Worm (Caenorhabditis elegans): ENCODE data around the gene C06C6.9.
"Not testable (repeated sequence)": the region's sequence is repeated elsewhere in the genome, so short reads cannot be mapped to it uniquely, and the experiment has no call there.

Gene C06C6.9

DNA sequence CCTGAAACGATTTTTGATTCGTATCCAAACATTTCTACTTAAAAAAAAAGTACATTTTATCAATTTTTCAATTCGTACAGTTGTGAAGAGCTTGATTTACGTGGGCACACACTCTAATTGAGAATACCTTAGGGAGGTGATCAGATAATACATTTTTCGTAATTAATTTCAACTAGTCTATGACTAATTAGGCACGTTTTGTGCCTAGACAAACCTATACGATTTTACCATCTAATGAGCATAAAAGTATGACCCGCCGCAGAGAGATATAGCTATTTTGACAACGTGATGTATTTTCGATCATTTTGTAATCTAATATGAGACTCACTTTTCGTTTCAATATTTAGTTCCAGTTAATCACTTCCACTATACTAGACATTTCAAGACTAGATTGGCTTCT, 20.4 kb upstream of the C06C6.9 start:
- TF ChIP-seq med-1 (GFP tag; optimal IDR thresholded peaks at IDR 0.05; ENCODE audit: insufficient read depth) (no peak), klf-2 (GFP tag; conservative IDR thresholded peaks at IDR 0.05) (no peak), ref-1 (GFP tag; conservative IDR thresholded peaks at IDR 0.05) (no peak)

DNA sequence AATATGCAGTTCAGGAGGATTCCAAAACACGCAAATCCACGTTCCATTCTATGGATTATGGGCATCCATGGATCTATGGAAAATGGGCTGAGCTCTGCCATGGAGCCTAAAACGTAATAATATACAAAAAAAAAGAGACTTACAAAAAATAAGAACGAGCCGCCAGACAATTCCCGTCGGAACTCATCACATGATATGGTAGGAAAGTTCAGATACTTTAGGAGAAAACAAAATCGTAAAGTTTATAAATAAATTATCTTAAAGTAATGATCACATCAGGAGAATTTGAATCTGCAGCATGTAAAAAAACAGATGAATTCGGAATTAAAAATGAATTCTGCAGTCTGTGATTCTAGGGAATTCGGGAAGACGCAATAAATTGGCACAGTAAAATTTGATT, 19.1 kb upstream of the C06C6.9 start, which contains the start of gene str-232:
TSS of gene str-232 (minus strand) at position 101 of the 400 bp plus-strand sequence.
- no peak for TF ChIP-seq ztf-29 (GFP tag; IDR thresholded peaks at IDR 0.05)
- no peak for TF ChIP-seq ztf-23 (GFP tag; IDR thresholded peaks at IDR 0.05)
- no peak for TF ChIP-seq T22C8.4 (GFP tag; IDR thresholded peaks at IDR 0.05)
- no peak for TF ChIP-seq klf-2 (GFP tag; conservative IDR thresholded peaks at IDR 0.05)

DNA sequence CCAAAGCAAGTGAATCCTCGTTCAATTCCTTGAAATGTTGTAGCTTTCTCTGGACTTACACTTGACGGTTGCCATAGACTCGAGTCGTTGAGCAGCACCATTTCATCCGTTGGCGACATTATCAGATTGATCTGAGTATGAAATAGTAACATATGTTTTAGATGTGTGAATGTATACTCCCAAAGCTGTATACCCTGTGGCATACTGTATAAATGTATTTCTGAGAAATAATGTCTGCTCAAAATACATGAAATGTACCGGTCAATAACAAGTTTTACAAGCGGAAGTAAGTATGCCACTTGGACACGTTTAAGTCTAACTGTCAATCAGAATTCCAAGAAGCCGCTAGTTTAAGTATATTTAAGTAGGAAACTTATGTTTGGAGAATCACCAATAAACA, 13.0 kb upstream of the C06C6.9 start, which contains the start of gene str-233:
TSS of gene str-233 (minus strand) at position 101 of the 400 bp plus-strand sequence.
- no peak for TF ChIP-seq cog-1 (tag; optimal IDR thresholded peaks at IDR 0.05)
- no peak for TF ChIP-seq ztf-23 (GFP tag; IDR thresholded peaks at IDR 0.05)
- TF ChIP-seq ztf-29 (GFP tag; IDR thresholded peaks at IDR 0.05), result no peak
- no peak for TF ChIP-seq flt-1 (GFP tag; IDR thresholded peaks at IDR 0.05)
- TF ChIP-seq ref-1 (GFP tag; conservative IDR thresholded peaks at IDR 0.05), result no peak
- TF ChIP-seq klf-2 (GFP tag; conservative IDR thresholded peaks at IDR 0.05), result no peak
- TF ChIP-seq med-1 (GFP tag; optimal IDR thresholded peaks at IDR 0.05; ENCODE audit: insufficient read depth), result no peak
- no peak for TF ChIP-seq T22C8.4 (GFP tag; IDR thresholded peaks at IDR 0.05)
- no peak for TF ChIP-seq tab-1 (GFP tag; IDR thresholded peaks at IDR 0.05)

DNA sequence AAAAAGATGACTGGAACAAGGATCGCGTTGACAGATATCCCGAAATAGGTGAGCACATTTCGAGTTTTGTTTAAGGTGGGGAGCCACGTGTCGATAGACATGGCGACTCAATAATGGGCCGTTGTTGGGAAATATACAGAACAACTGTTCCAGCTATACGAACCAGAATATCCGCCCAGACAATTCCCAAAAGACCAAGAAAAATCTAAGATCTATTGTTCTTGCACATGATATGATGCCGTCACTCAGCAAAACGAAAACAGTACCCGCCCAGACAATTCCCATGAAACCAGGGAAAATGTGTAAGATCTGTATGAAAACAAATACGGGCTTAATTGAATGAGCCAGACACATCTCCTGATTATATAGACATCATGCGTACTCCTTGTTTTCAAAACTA, 10.9 kb upstream of the C06C6.9 start, which contains the start of gene str-231:
TSS of gene str-231 (minus strand) at position 101 of the 400 bp plus-strand sequence.
- TF ChIP-seq klf-2 (GFP tag; conservative IDR thresholded peaks at IDR 0.05) (no peak), ref-1 (GFP tag; conservative IDR thresholded peaks at IDR 0.05) (no peak), flt-1 (GFP tag; IDR thresholded peaks at IDR 0.05) (no peak), T22C8.4 (GFP tag; IDR thresholded peaks at IDR 0.05) (no peak), ztf-23 (GFP tag; IDR thresholded peaks at IDR 0.05) (no peak), tab-1 (GFP tag; IDR thresholded peaks at IDR 0.05) (no peak), ztf-29 (GFP tag; IDR thresholded peaks at IDR 0.05) (no peak), med-1 (GFP tag; optimal IDR thresholded peaks at IDR 0.05; ENCODE audit: insufficient read depth) (no peak), cog-1 (tag; optimal IDR thresholded peaks at IDR 0.05) (no peak)

DNA sequence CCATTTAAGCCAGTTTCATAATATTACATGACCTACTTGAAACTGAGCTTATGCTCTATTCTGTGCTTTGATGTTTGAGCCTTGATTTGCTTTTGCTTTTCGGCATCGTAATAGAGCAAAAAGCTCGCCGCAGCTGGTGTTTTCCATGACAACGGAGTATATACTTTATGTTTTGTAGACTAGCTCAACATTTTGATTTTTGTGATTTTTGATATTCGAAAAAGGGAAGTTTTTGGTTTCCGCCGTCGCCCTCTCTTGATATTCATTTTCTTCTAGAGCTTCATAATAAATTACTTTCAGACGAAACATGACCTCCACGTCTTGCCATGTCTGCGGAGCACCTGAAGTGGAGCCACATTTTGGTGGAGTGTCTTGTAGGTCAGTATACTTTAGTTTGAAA, 5.7 kb upstream of the C06C6.9 start, which contains the start of gene nhr-63:
TSS of gene nhr-63 (plus strand) at position 301 of the 400 bp plus-strand sequence.
- TF ChIP-seq cog-1 (tag; optimal IDR thresholded peaks at IDR 0.05) (no peak), med-1 (GFP tag; optimal IDR thresholded peaks at IDR 0.05; ENCODE audit: insufficient read depth) (no peak), flt-1 (GFP tag; IDR thresholded peaks at IDR 0.05) (no peak), ztf-29 (GFP tag; IDR thresholded peaks at IDR 0.05) (no peak), klf-2 (GFP tag; conservative IDR thresholded peaks at IDR 0.05) (no peak), ref-1 (GFP tag; conservative IDR thresholded peaks at IDR 0.05) (no peak), ztf-23 (GFP tag; IDR thresholded peaks at IDR 0.05) (no peak)

DNA sequence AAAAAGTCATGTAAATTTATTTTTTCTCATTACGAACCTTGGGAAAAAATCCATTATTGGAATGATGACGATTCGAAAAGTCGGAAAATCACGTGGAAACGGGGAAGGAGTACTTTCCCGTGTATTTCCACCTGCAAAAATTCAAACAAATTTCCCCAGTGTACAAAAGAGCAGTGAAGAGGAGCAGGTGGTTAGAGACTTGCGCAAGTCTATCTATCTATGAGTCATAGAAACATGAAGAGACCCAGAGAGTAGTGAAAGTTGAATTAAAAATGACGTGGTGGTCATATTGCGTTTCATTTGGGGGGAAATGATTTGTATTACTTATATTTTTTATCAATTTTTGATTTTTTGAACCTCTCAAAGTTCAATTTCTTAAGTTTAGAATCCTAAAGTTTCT, 3.9 kb upstream of the C06C6.9 start, which contains the start of gene nhr-50:
TSS of gene nhr-50 (minus strand) at position 199 of the 400 bp plus-strand sequence.
- TF ChIP-seq T22C8.4 (GFP tag; IDR thresholded peaks at IDR 0.05), result no peak
- no peak for TF ChIP-seq tab-1 (GFP tag; IDR thresholded peaks at IDR 0.05)
- TF ChIP-seq ref-1 (GFP tag; conservative IDR thresholded peaks at IDR 0.05), result no peak
- TF ChIP-seq cog-1 (tag; optimal IDR thresholded peaks at IDR 0.05), result no peak
- no peak for TF ChIP-seq ztf-29 (GFP tag; IDR thresholded peaks at IDR 0.05)
- no peak for TF ChIP-seq med-1 (GFP tag; optimal IDR thresholded peaks at IDR 0.05; ENCODE audit: insufficient read depth)
- TF ChIP-seq flt-1 (GFP tag; IDR thresholded peaks at IDR 0.05), result no peak
- TF ChIP-seq ztf-23 (GFP tag; IDR thresholded peaks at IDR 0.05), result no peak
- no peak for TF ChIP-seq klf-2 (GFP tag; conservative IDR thresholded peaks at IDR 0.05)

DNA sequence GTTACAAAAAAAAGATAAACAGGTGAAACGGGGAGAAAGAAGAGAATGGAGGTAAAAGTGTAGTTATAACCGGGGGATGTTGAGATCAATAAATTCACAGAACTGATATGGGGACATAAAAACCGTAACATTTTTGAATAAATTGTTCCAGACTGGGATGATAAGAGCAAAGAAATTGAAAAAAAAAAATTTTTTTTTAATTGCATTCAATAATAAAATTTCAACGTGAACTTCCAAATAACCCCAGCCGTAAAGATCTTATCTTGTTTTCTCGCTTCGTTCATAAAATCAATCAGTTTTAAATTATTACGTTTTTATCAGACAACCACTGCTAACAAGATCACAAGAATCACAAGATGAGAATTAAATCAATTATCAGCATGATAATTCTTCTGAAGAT, 4.7 kb downstream of the C06C6.9 start, which contains the start of gene C06C6.7:
TSS of gene C06C6.7 (plus strand) at position 301 of the 400 bp plus-strand sequence.
- not testable (repeated sequence) for TF ChIP-seq tab-1 (GFP tag; IDR thresholded peaks at IDR 0.05); cog-1 (tag; optimal IDR thresholded peaks at IDR 0.05); ref-1 (GFP tag; conservative IDR thresholded peaks at IDR 0.05)

DNA sequence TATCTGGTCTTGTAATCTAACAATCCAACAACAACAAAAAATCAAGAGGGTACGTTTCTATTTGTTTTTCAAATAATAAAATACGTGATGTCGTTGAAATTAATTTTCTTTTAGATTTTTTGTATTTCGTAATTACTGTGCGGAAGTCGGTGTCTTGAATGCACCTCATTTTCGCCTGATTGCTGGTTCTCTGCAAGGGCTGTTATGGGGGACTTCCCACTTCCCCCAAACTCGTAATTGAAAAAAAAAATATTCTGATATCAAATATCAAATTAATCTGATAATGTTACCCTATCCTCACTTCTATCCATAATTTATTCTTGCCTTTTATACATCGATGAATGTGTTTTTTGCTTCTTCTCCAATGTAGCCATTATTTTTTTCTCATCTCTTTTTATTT, 8.5 kb downstream of the C06C6.9 start, which contains the start of gene F36G9.15:
TSS of gene F36G9.15 (minus strand) at position 101 of the 400 bp plus-strand sequence.
- no peak for TF ChIP-seq flt-1 (GFP tag; IDR thresholded peaks at IDR 0.05)
- no peak for TF ChIP-seq tab-1 (GFP tag; IDR thresholded peaks at IDR 0.05)
- no peak for TF ChIP-seq ref-1 (GFP tag; conservative IDR thresholded peaks at IDR 0.05)
- TF ChIP-seq klf-2 (GFP tag; conservative IDR thresholded peaks at IDR 0.05), result no peak
- TF ChIP-seq ztf-23 (GFP tag; IDR thresholded peaks at IDR 0.05), result no peak
- no peak for TF ChIP-seq T22C8.4 (GFP tag; IDR thresholded peaks at IDR 0.05)
- TF ChIP-seq med-1 (GFP tag; optimal IDR thresholded peaks at IDR 0.05; ENCODE audit: insufficient read depth), result no peak

DNA sequence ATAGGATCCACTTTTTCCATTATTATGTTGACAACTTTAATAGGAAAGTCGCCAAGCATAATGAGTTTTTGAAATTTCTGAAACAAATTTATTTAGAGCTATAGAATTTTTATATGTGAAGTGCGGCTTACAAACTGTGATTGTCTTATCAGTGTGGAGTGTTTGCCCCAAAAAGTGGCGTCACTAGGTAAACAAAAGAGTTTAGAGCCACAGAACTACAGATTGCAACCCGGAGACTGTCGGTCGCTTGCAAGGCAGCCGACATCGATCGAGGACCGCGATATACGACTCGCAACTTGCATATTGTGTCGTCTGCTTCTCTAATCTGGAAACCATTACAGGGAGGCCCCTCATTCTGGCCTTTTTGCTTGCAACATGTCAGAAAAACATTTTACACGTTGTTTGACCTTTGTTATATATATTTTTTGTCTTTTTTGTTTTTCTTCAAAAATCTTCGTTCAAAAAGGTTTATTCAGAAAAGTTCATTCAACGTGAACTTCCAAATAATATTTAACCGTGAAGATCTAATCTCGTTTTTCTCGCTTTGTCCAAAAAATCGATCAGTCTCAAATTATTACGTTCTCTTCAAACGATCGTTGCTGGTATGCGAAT, 13.7 kb downstream of the C06C6.9 start, which contains the start of the genes fbxa-99 and F36G9.13:
TSS of gene fbxa-99 (minus strand) at position 122 of the 612 bp plus-strand sequence.
TSS of gene F36G9.13 (plus strand) at position 562 of the 612 bp plus-strand sequence.
- TF ChIP-seq T22C8.4 (GFP tag; IDR thresholded peaks at IDR 0.05) (no peak), ref-1 (GFP tag; conservative IDR thresholded peaks at IDR 0.05) (no peak), med-1 (GFP tag; optimal IDR thresholded peaks at IDR 0.05; ENCODE audit: insufficient read depth) (no peak), tab-1 (GFP tag; IDR thresholded peaks at IDR 0.05) (no peak), flt-1 (GFP tag; IDR thresholded peaks at IDR 0.05) (no peak), ztf-23 (GFP tag; IDR thresholded peaks at IDR 0.05) (no peak), klf-2 (GFP tag; conservative IDR thresholded peaks at IDR 0.05) (no peak), cog-1 (tag; optimal IDR thresholded peaks at IDR 0.05) (no peak), ztf-29 (GFP tag; IDR thresholded peaks at IDR 0.05) (no peak)

DNA sequence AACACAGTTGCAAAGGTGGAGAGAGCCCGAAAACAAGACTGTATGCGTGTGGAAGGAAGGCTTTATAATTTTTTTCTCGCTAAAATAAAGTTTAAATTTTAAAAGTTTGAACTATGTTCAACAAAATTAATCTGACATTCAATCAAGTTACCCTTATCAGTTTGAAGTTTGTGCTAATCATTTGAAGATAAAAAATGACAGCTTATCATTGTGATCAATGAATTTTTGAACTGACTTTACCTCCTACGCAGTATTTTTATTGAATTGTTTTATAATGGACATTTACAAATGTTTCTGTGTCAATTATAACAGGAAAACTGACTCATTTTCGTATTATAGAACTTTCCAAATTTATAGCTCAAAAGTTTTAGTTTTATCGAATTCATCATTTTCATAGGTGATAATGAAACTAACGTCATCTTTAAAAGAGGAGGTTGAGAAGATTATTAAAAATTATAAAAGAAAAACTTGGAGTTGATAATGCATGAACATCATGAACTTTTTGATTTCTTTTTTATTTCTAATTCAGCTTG, 18.3 kb downstream of the C06C6.9 start, which contains the start of gene oac-20:
TSS of gene oac-20 (plus strand) at position 483 of the 533 bp plus-strand sequence.
- TF ChIP-seq ztf-29 (GFP tag; IDR thresholded peaks at IDR 0.05), result no peak
- no peak for TF ChIP-seq ztf-23 (GFP tag; IDR thresholded peaks at IDR 0.05)
- TF ChIP-seq T22C8.4 (GFP tag; IDR thresholded peaks at IDR 0.05), result no peak
- no peak for TF ChIP-seq med-1 (GFP tag; optimal IDR thresholded peaks at IDR 0.05; ENCODE audit: insufficient read depth)
- TF ChIP-seq tab-1 (GFP tag; IDR thresholded peaks at IDR 0.05), result no peak
- TF ChIP-seq flt-1 (GFP tag; IDR thresholded peaks at IDR 0.05), result no peak
- TF ChIP-seq ref-1 (GFP tag; conservative IDR thresholded peaks at IDR 0.05), result no peak
- no peak for TF ChIP-seq cog-1 (tag; optimal IDR thresholded peaks at IDR 0.05)
- TF ChIP-seq klf-2 (GFP tag; conservative IDR thresholded peaks at IDR 0.05), result no peak
